ENCODE assay signal across 5 fruit fly cellular contexts in genomic region chr3L:21285639-21286338, dm6.
TF ChIP-seq lines count a peak whose summit lies in the region.

TSS of gene CG12974 (minus strand) at chr3L:21285962.
TSS of gene pzg (plus strand) at chr3L:21286099.

TF ChIP-seq in whole organism, adult, 20 proteins besides CTCF, POLR2A, EP300 and RAD21 (continued from another document):
- TF ChIP-seq CG12768 (GFP tag; optimal IDR thresholded peaks at IDR 0.05; lab: Kevin White, UChicago): no peak
- TF ChIP-seq CG5204 (GFP tag; optimal IDR thresholded peaks at IDR 0.05; lab: Kevin White, UChicago): no peak
- peak; percentile 73 for TF ChIP-seq tj (GFP tag; optimal IDR thresholded peaks at IDR 0.05; lab: Kevin White, UChicago)

TF ChIP-seq in whole organism, embryonic, 481 proteins besides CTCF, POLR2A, EP300 and RAD21 (continued from another document and continues in another):
- TF ChIP-seq CG9817 (tag; optimal IDR thresholded peaks at IDR 0.05; lab: Kevin White, UChicago) (peak; percentile 87), grau (tag; optimal IDR thresholded peaks at IDR 0.05; lab: Kevin White, UChicago) (peak; percentile 78), CG34376 (GFP tag; optimal IDR thresholded peaks at IDR 0.05; lab: Kevin White, UChicago) (no peak), wor (GFP tag; IDR thresholded peaks at IDR 0.05; lab: Robert Waterston, UW) (peak; percentile 92), sob (GFP tag; IDR thresholded peaks at IDR 0.05; lab: Robert Waterston, UW) (peak; percentile 93), CG13123 (GFP tag; optimal IDR thresholded peaks at IDR 0.05; lab: Kevin White, UChicago) (peak; percentile 15), schlank (tag; optimal IDR thresholded peaks at IDR 0.05; lab: Kevin White, UChicago) (peak; percentile 7), Asciz (GFP tag; optimal IDR thresholded peaks at IDR 0.05; lab: Kevin White, UChicago) (no peak), ap (GFP tag; IDR thresholded peaks at IDR 0.05; lab: Robert Waterston, UW) (peak; percentile 42; the same call in 1 of the 2 replicates), Optix (GFP tag; IDR thresholded peaks at IDR 0.05; lab: Robert Waterston, UW) (peak; percentile 83; the same call in 2 of the 3 replicates), zfh2 (GFP tag; optimal IDR thresholded peaks at IDR 0.05; lab: Kevin White, UChicago) (peak; percentile 81), run (tag; optimal IDR thresholded peaks at IDR 0.05; lab: Kevin White, UChicago) (no peak), chinmo (GFP tag; IDR thresholded peaks at IDR 0.05; lab: Robert Waterston, UW; ENCODE audit: partially characterized antibody) (0 out of 4 replicates have a peak, but pooled peaks have one; percentile 45), phol (tag; optimal IDR thresholded peaks at IDR 0.05; lab: Kevin White, UChicago) (peak; percentile 100), CG11560 (tag; IDR thresholded peaks at IDR 0.05; lab: Robert Waterston, UW) (peak; percentile 65; the same call in 2 of the 3 replicates), CG15514 (GFP tag; optimal IDR thresholded peaks at IDR 0.05; lab: Kevin White, UChicago) (peak; percentile 65), CG4820 (GFP tag; optimal IDR thresholded peaks at IDR 0.05; lab: Kevin White, UChicago) (peak; percentile 77), ems (GFP tag; optimal IDR thresholded peaks at IDR 0.05; lab: Kevin White, UChicago) (peak; percentile 63), sima (GFP tag; optimal IDR thresholded peaks at IDR 0.05; lab: Kevin White, UChicago) (no peak), cad (GFP tag; optimal IDR thresholded peaks at IDR 0.05; lab: Kevin White, UChicago) (no peak), Hr39 (optimal IDR thresholded peaks at IDR 0.05; lab: Kevin White, UChicago) (no peak), bigmax (GFP tag; optimal IDR thresholded peaks at IDR 0.05; lab: Kevin White, UChicago) (peak; percentile 92), CG32772 (GFP tag; IDR thresholded peaks at IDR 0.05; lab: Robert Waterston, UW) (peak; percentile 87), CG15269 (tag; optimal IDR thresholded peaks at IDR 0.05; lab: Kevin White, UChicago) (peak; percentile 59), CG31365 (tag; optimal IDR thresholded peaks at IDR 0.05; lab: Kevin White, UChicago) (no peak), btn (GFP tag; optimal IDR thresholded peaks at IDR 0.05; lab: Kevin White, UChicago) (no peak), amos (GFP tag; IDR thresholded peaks at IDR 0.05; lab: Robert Waterston, UW; ENCODE audit: partially characterized antibody) (peak; percentile 66; the same call in 1 of the 2 replicates), lilli (GFP tag; optimal IDR thresholded peaks at IDR 0.05; lab: Kevin White, UChicago) (peak; percentile 78), CG18476 (GFP tag; optimal IDR thresholded peaks at IDR 0.05; lab: Kevin White, UChicago) (peak; percentile 59), CG2202 (tag; optimal IDR thresholded peaks at IDR 0.05; lab: Kevin White, UChicago) (peak; percentile 7)

TF ChIP-seq in whole organism, prepupa, 60 proteins besides CTCF, POLR2A, EP300 and RAD21 (continued from another document and continues in another):
- peak; percentile 66 for TF ChIP-seq CG3919 (GFP tag; optimal IDR thresholded peaks at IDR 0.05; lab: Kevin White, UChicago)
- TF ChIP-seq dac (GFP tag; optimal IDR thresholded peaks at IDR 0.05; lab: Kevin White, UChicago): no peak
- no peak for TF ChIP-seq Gug (GFP tag; IDR thresholded peaks at IDR 0.05; lab: Robert Waterston, UW)
- TF ChIP-seq CG11902 (GFP tag; optimal IDR thresholded peaks at IDR 0.05; lab: Kevin White, UChicago): peak; percentile 54
- no peak for TF ChIP-seq CG8119 (GFP tag; IDR thresholded peaks at IDR 0.05; lab: Robert Waterston, UW)
- no peak for TF ChIP-seq CG6808 (GFP tag; optimal IDR thresholded peaks at IDR 0.05; lab: Kevin White, UChicago)
- peak; percentile 63 for TF ChIP-seq lz (GFP tag; optimal IDR thresholded peaks at IDR 0.05; lab: Kevin White, UChicago)
- no peak for TF ChIP-seq ss (GFP tag; optimal IDR thresholded peaks at IDR 0.05; lab: Kevin White, UChicago)
- TF ChIP-seq vri (GFP tag; optimal IDR thresholded peaks at IDR 0.05; lab: Kevin White, UChicago): peak; percentile 65
- peak; percentile 25 for TF ChIP-seq CG6792 (GFP tag; optimal IDR thresholded peaks at IDR 0.05; lab: Kevin White, UChicago)
- TF ChIP-seq CG8319 (GFP tag; optimal IDR thresholded peaks at IDR 0.05; lab: Kevin White, UChicago): peak; percentile 13
- peak; percentile 44 for TF ChIP-seq Eip75B (GFP tag; optimal IDR thresholded peaks at IDR 0.05; lab: Kevin White, UChicago)
- peak; percentile 41 for TF ChIP-seq Sox15 (GFP tag; optimal IDR thresholded peaks at IDR 0.05; lab: Kevin White, UChicago)
- TF ChIP-seq CG3032 (tag; optimal IDR thresholded peaks at IDR 0.05; lab: Kevin White, UChicago): peak; percentile 69
- TF ChIP-seq Sox14 (GFP tag; optimal IDR thresholded peaks at IDR 0.05; lab: Kevin White, UChicago): peak; percentile 70
- no peak for TF ChIP-seq Met (GFP tag; optimal IDR thresholded peaks at IDR 0.05; lab: Kevin White, UChicago)
- TF ChIP-seq CG8632 (GFP tag; optimal IDR thresholded peaks at IDR 0.05; lab: Kevin White, UChicago): peak; percentile 27
- TF ChIP-seq Sox102F (GFP tag; optimal IDR thresholded peaks at IDR 0.05; lab: Kevin White, UChicago): peak; percentile 16
- TF ChIP-seq eg (GFP tag; IDR thresholded peaks at IDR 0.05; lab: Robert Waterston, UW): peak; percentile 66
- peak; percentile 74 for TF ChIP-seq Hr39 (GFP tag; optimal IDR thresholded peaks at IDR 0.05; lab: Kevin White, UChicago)
- peak; percentile 5 for TF ChIP-seq CG11762 (GFP tag; optimal IDR thresholded peaks at IDR 0.05; lab: Kevin White, UChicago; ENCODE audit: insufficient read depth)
- peak; percentile 70 for TF ChIP-seq fkh (GFP tag; optimal IDR thresholded peaks at IDR 0.05; lab: Kevin White, UChicago)
- peak; percentile 93 for TF ChIP-seq svp (GFP tag; lab: Kevin White, UChicago)
- peak; percentile 49 for TF ChIP-seq fd85E (GFP tag; optimal IDR thresholded peaks at IDR 0.05; lab: Kevin White, UChicago)
- TF ChIP-seq CG10669 (GFP tag; optimal IDR thresholded peaks at IDR 0.05; lab: Kevin White, UChicago): peak; percentile 33
- peak; percentile 56 for TF ChIP-seq Blimp-1 (GFP tag; optimal IDR thresholded peaks at IDR 0.05; lab: Kevin White, UChicago)
- TF ChIP-seq CG6276 (GFP tag; optimal IDR thresholded peaks at IDR 0.05; lab: Kevin White, UChicago): no peak
- TF ChIP-seq dsx (GFP tag; optimal IDR thresholded peaks at IDR 0.05; lab: Kevin White, UChicago; ENCODE audit: poor library complexity, severe bottlenecking): peak; percentile 4
- TF ChIP-seq CG16779 (tag; optimal IDR thresholded peaks at IDR 0.05; lab: Kevin White, UChicago): no peak
- TF ChIP-seq CG32006 (GFP tag; optimal IDR thresholded peaks at IDR 0.05; lab: Kevin White, UChicago): peak; percentile 46
- TF ChIP-seq CG34406 (GFP tag; optimal IDR thresholded peaks at IDR 0.05; lab: Kevin White, UChicago): peak; percentile 15
- peak; percentile 44 for TF ChIP-seq Smox (GFP tag; optimal IDR thresholded peaks at IDR 0.05; lab: Kevin White, UChicago)
- TF ChIP-seq CG10631 (GFP tag; optimal IDR thresholded peaks at IDR 0.05; lab: Kevin White, UChicago): peak; percentile 33
- peak; percentile 65 for TF ChIP-seq CG1621 (tag; optimal IDR thresholded peaks at IDR 0.05; lab: Kevin White, UChicago)

TF ChIP-seq in whole organism, pupa, 21 proteins besides CTCF, POLR2A, EP300 and RAD21 (continued from another document):
- peak; percentile 29; the same call in 1 of the 2 replicates for TF ChIP-seq Ets98B (GFP tag; IDR thresholded peaks at IDR 0.05; lab: Robert Waterston, UW)

TF ChIP-seq in whole organism, wandering third instar larva, 38 proteins besides CTCF, POLR2A, EP300 and RAD21 (continued from another document):
- TF ChIP-seq tai (GFP tag; optimal IDR thresholded peaks at IDR 0.05; lab: Kevin White, UChicago) (no peak), br (GFP tag; optimal IDR thresholded peaks at IDR 0.05; lab: Kevin White, UChicago) (peak; percentile 48), fru (GFP tag; optimal IDR thresholded peaks at IDR 0.05; lab: Kevin White, UChicago) (peak; percentile 69), OdsH (GFP tag; optimal IDR thresholded peaks at IDR 0.05; lab: Kevin White, UChicago) (peak; percentile 30), woc (GFP tag; optimal IDR thresholded peaks at IDR 0.05; lab: Kevin White, UChicago) (peak; percentile 70), ey (GFP tag; optimal IDR thresholded peaks at IDR 0.05; lab: Kevin White, UChicago) (peak; percentile 51), CG32264 (GFP tag; optimal IDR thresholded peaks at IDR 0.05; lab: Kevin White, UChicago) (no peak), Sp1 (GFP tag; optimal IDR thresholded peaks at IDR 0.05; lab: Kevin White, UChicago) (peak; percentile 57), psq (GFP tag; optimal IDR thresholded peaks at IDR 0.05; lab: Kevin White, UChicago) (no peak)
